Fruit fly (Drosophila melanogaster) whole organism, wandering third instar larva: ENCODE results near the gene CG5641.

ENCODE experiments used
- Abd-B ChIP-seq: fragments of >200 bp; optimal IDR thresholded peaks from 2 replicates; lab custom pipeline; 2017; ENCODE audit warnings: missing biosample characterization, missing genetic modification characterization
- CG32264 ChIP-seq: fragments of 200-800 bp; sonication (Bioruptor generic); optimal IDR thresholded peaks from 2 replicates; lab custom pipeline; 2016; ENCODE audit warnings: missing biosample characterization, missing genetic modification characterization
- CrebA ChIP-seq: fragments of 200-800 bp; sonication (Bioruptor generic); optimal IDR thresholded peaks from 2 replicates; lab custom pipeline; 2016; ENCODE audit warnings: missing biosample characterization, mild to moderate bottlenecking, missing genetic modification characterization, borderline replicate concordance
- Dfd ChIP-seq: fragments of >200 bp; optimal IDR thresholded peaks from 2 replicates; lab custom pipeline; 2017; ENCODE audit warnings: missing biosample characterization, missing genetic modification characterization
- Dif ChIP-seq: fragments of 200-275, 200-300 bp; sonication (Bioruptor generic); optimal IDR thresholded peaks from 2 replicates; lab custom pipeline; 2018; ENCODE audit warnings: missing biosample characterization, missing genetic modification characterization; ENCODE audit not compliant: partially characterized antibody
- GATAd ChIP-seq: sonication (Bioruptor generic); optimal IDR thresholded peaks from 2 replicates; lab custom pipeline; 2016; ENCODE audit warnings: missing biosample characterization, missing genetic modification characterization
- Hnf4 ChIP-seq: fragments of 200-800 bp; sonication (Bioruptor generic); optimal IDR thresholded peaks from 2 replicates; lab custom pipeline; 2016; ENCODE audit warnings: missing biosample characterization, mild to moderate bottlenecking, missing genetic modification characterization
- Hr83 ChIP-seq: fragments of 200-300 bp; sonication (Bioruptor generic); optimal IDR thresholded peaks from 2 replicates; lab custom pipeline; 2016; ENCODE audit warnings: missing biosample characterization, mild to moderate bottlenecking, missing genetic modification characterization, moderate library complexity; ENCODE audit not compliant: poor library complexity, severe bottlenecking
- Jra ChIP-seq: sonication (Bioruptor generic); optimal IDR thresholded peaks from 2 replicates; lab custom pipeline; 2016; ENCODE audit warnings: missing biosample characterization, missing genetic modification characterization
- Myc ChIP-seq: fragments of >200 bp; optimal IDR thresholded peaks from 2 replicates; lab custom pipeline; 2017
- N ChIP-seq: fragments of >200 bp; optimal IDR thresholded peaks from 2 replicates; lab custom pipeline; 2018; ENCODE audit warnings: missing biosample characterization, missing external identifiers, missing genetic modification characterization
- Rel ChIP-seq, 2 experiments: fragments of 200-800 bp; sonication (Bioruptor generic) in 1 of 2; optimal IDR thresholded peaks; 2 replicates in 1 of 2; 3 replicates in 1 of 2; lab custom pipeline; 2016 to 2019; ENCODE audit warnings: mild to moderate bottlenecking in 2 of 2, missing biosample characterization in 2 of 2, missing genetic modification characterization in 2 of 2, moderate library complexity in 1 of 2
- Sp1 ChIP-seq: fragments of 200-800 bp; sonication (Bioruptor generic); optimal IDR thresholded peaks from 3 replicates; lab custom pipeline; 2019; ENCODE audit warnings: missing biosample characterization, mild to moderate bottlenecking, missing genetic modification characterization, moderate library complexity
- br ChIP-seq: fragments of 200-800 bp; sonication (Bioruptor generic); optimal IDR thresholded peaks from 2 replicates; lab custom pipeline; 2016; ENCODE audit warnings: missing biosample characterization, missing genetic modification characterization
- brk ChIP-seq: fragments of 200-800 bp; sonication (Bioruptor generic); optimal IDR thresholded peaks from 2 replicates; lab custom pipeline; 2016; ENCODE audit warnings: missing biosample characterization, mild to moderate bottlenecking, missing genetic modification characterization
- dl ChIP-seq, 2 experiments: fragments of 175-275, 200-275 bp in 1 of 2; fragments of 200-275 bp in 1 of 2; sonication (Bioruptor generic); optimal IDR thresholded peaks; lab custom pipeline; 2018; ENCODE audit warnings: mild to moderate bottlenecking in 2 of 2, missing biosample characterization in 2 of 2, missing genetic modification characterization in 2 of 2, moderate library complexity in 2 of 2; ENCODE audit not compliant: partially characterized antibody in 2 of 2, insufficient read depth in 1 of 2
- dmrt93B ChIP-seq: fragments of 200-800 bp; sonication (Bioruptor generic); optimal IDR thresholded peaks from 2 replicates; lab custom pipeline; 2018; ENCODE audit warnings: missing biosample characterization, mild to moderate bottlenecking, missing genetic modification characterization
- dsf ChIP-seq: sonication (Bioruptor generic); optimal IDR thresholded peaks from 2 replicates; lab custom pipeline; 2016; ENCODE audit warnings: missing biosample characterization, missing genetic modification characterization, borderline replicate concordance
- foxo ChIP-seq, 2 experiments: fragments of 200-800 bp; sonication (Bioruptor generic); optimal IDR thresholded peaks; 2 replicates in 1 of 2; 3 replicates in 1 of 2; lab custom pipeline; 2016 to 2017; ENCODE audit warnings: missing biosample characterization in 2 of 2, missing genetic modification characterization in 2 of 2
- fru ChIP-seq: fragments of 200-800 bp; sonication (Bioruptor generic); optimal IDR thresholded peaks from 3 replicates; lab custom pipeline; 2016; ENCODE audit warnings: missing biosample characterization, mild to moderate bottlenecking, missing genetic modification characterization
- h ChIP-seq: fragments of 200-800 bp; sonication (Bioruptor generic); optimal IDR thresholded peaks from 3 replicates; lab custom pipeline; 2016; ENCODE audit warnings: missing biosample characterization, mild to moderate bottlenecking, missing genetic modification characterization
- jim ChIP-seq: fragments of 175-275, 200-325 bp; sonication (Bioruptor generic); optimal IDR thresholded peaks from 2 replicates; lab custom pipeline; 2016; ENCODE audit warnings: missing biosample characterization, mild to moderate bottlenecking, missing genetic modification characterization
- lola ChIP-seq: fragments of >200 bp; optimal IDR thresholded peaks from 2 replicates; lab custom pipeline; 2017; ENCODE audit warnings: missing biosample characterization, missing genetic modification characterization
- pan ChIP-seq: fragments of >200 bp; optimal IDR thresholded peaks from 2 replicates; lab custom pipeline; 2017
- psq ChIP-seq: fragments of 200-800 bp; sonication (Bioruptor generic); optimal IDR thresholded peaks from 3 replicates; lab custom pipeline; 2017; ENCODE audit warnings: missing biosample characterization, mild to moderate bottlenecking, missing genetic modification characterization, moderate library complexity
- rgr ChIP-seq: fragments of 200-800 bp; sonication (Bioruptor generic); optimal IDR thresholded peaks from 3 replicates; lab custom pipeline; 2016; ENCODE audit warnings: missing biosample characterization, mild to moderate bottlenecking, missing genetic modification characterization
- sage ChIP-seq: fragments of 200-800 bp; sonication (Bioruptor generic); optimal IDR thresholded peaks from 2 replicates; lab custom pipeline; 2016; ENCODE audit warnings: missing biosample characterization, mild to moderate bottlenecking, missing genetic modification characterization
- tai ChIP-seq: sonication (Bioruptor generic); optimal IDR thresholded peaks from 2 replicates; lab custom pipeline; 2016; ENCODE audit warnings: missing biosample characterization, missing genetic modification characterization
- usp ChIP-seq: fragments of >200 bp; optimal IDR thresholded peaks from 2 replicates; lab custom pipeline; 2017; ENCODE audit warnings: missing biosample characterization, missing genetic modification characterization
- woc ChIP-seq: sonication (Bioruptor generic); optimal IDR thresholded peaks from 2 replicates; lab custom pipeline; 2016; ENCODE audit warnings: missing biosample characterization, mild to moderate bottlenecking, missing genetic modification characterization

CG5641 gene

dm6 chr3R:12441008-12441606 is 12.0 kb upstream of the CG5641 start:
- TF ChIP-seq lola (GFP tag; lab: Kevin White, UChicago) (no peak), foxo (GFP tag; optimal IDR thresholded peaks at IDR 0.05; lab: Kevin White, UChicago) (peak in 1 of 2 experiments; percentile 16), Dif (GFP tag; lab: Kevin White, UChicago) (peak; percentile 11), Rel (GFP tag; optimal IDR thresholded peaks at IDR 0.05; lab: Kevin White, UChicago) (no peak), Rel (tag; optimal IDR thresholded peaks at IDR 0.05; lab: Kevin White, UChicago) (peak; percentile 95), Hnf4 (GFP tag; lab: Kevin White, UChicago) (peak; percentile 1), Hr83 (peak; percentile 55), dmrt93B (GFP tag; lab: Kevin White, UChicago) (no peak), h (GFP tag; lab: Kevin White, UChicago) (peak; percentile 63), rgr (GFP tag; lab: Kevin White, UChicago) (peak; percentile 60), Jra (GFP tag; lab: Kevin White, UChicago) (no peak), woc (GFP tag; lab: Kevin White, UChicago) (peak; percentile 19), fru (GFP tag; lab: Kevin White, UChicago) (peak; percentile 20), Sp1 (GFP tag; lab: Kevin White, UChicago) (peak; percentile 31)
- TF ChIP-seq, all 38 proteins: peak for 10

- TF ChIP-seq Jra (GFP tag; lab: Kevin White, UChicago): peak; percentile 34
- TF ChIP-seq brk: no peak
- TF ChIP-seq woc (GFP tag; lab: Kevin White, UChicago): peak; percentile 32
- TF ChIP-seq dsf (GFP tag; lab: Kevin White, UChicago): peak; percentile 34
- no peak for TF ChIP-seq CG32264 (GFP tag; lab: Kevin White, UChicago)
- TF ChIP-seq, all 38 proteins: peak for 3
Observed at dm6 chr3R:12439401-12440143, 10.5 kb upstream of the CG5641 start, which contains the start of gene Desat1. Gene Desat1 (plus strand): TSS chr3R:12439600.

DNA sequence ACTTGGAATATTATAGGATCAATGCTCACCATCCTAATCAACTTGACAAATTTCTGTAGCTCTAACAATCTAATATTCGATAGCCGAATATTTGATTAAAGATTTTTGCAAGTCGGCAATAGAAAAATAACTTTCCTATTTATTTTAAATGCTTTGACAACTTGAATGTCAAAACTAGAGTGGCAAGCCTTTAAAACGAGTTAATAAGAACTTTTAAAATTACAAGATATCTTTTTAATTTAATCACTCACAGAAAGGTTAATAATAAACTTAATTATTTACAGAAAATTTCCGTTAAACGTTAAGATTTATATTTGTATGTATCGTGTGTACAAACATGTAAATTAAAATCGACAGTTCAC is 9.9 kb upstream of the CG5641 start, which contains the start of the genes CG17207 and CG46427:
TSS of gene CG17207 (minus strand) at position 101 of the 362 bp plus-strand sequence.
TSS of gene CG46427 (minus strand) at position 101 of the 362 bp plus-strand sequence.
- no peak for TF ChIP-seq tai (GFP tag; lab: Kevin White, UChicago)
- no peak for TF ChIP-seq Myc
- no peak for TF ChIP-seq psq (GFP tag; lab: Kevin White, UChicago)
- no peak for TF ChIP-seq dsf (GFP tag; lab: Kevin White, UChicago)
- no peak for TF ChIP-seq usp
- no peak for TF ChIP-seq h (GFP tag; lab: Kevin White, UChicago)
- TF ChIP-seq Abd-B (GFP tag; lab: Kevin White, UChicago): no peak
- no peak for TF ChIP-seq CG32264 (GFP tag; lab: Kevin White, UChicago)
- TF ChIP-seq pan (lab: Kevin White, UChicago): no peak
- no peak for TF ChIP-seq Rel (GFP tag; optimal IDR thresholded peaks at IDR 0.05; lab: Kevin White, UChicago)
- TF ChIP-seq Rel (tag; optimal IDR thresholded peaks at IDR 0.05; lab: Kevin White, UChicago): no peak
- no peak for TF ChIP-seq Jra (GFP tag; lab: Kevin White, UChicago)
- no peak for TF ChIP-seq woc (GFP tag; lab: Kevin White, UChicago)
- TF ChIP-seq Dfd (GFP tag; lab: Kevin White, UChicago): no peak
- no peak for TF ChIP-seq lola (GFP tag; lab: Kevin White, UChicago)
- no peak for TF ChIP-seq N (GFP tag; lab: Kevin White, UChicago)
- TF ChIP-seq GATAd (GFP tag; lab: Kevin White, UChicago): no peak
- no peak for TF ChIP-seq CrebA
- TF ChIP-seq Hr83: no peak
- TF ChIP-seq sage: no peak
- no peak for TF ChIP-seq rgr (GFP tag; lab: Kevin White, UChicago)

- TF ChIP-seq h (GFP tag; lab: Kevin White, UChicago) (no peak), pan (lab: Kevin White, UChicago) (no peak), dsf (GFP tag; lab: Kevin White, UChicago) (no peak), Hnf4 (GFP tag; lab: Kevin White, UChicago) (no peak), Myc (no peak), CrebA (no peak), br (GFP tag; lab: Kevin White, UChicago) (no peak), jim (GFP tag; lab: Kevin White, UChicago) (no peak), brk (no peak), dl (GFP tag; optimal IDR thresholded peaks at IDR 0.05; lab: Kevin White, UChicago; ENCODE audit: insufficient read depth in 1 of 2, partially characterized antibody in 2 of 2) (no peak), woc (GFP tag; lab: Kevin White, UChicago) (no peak), sage (no peak), fru (GFP tag; lab: Kevin White, UChicago) (no peak), CG32264 (GFP tag; lab: Kevin White, UChicago) (no peak), Rel (GFP tag; optimal IDR thresholded peaks at IDR 0.05; lab: Kevin White, UChicago) (no peak), Rel (tag; optimal IDR thresholded peaks at IDR 0.05; lab: Kevin White, UChicago) (no peak)
Observed at dm6 chr3R:12435948-12436347, 6.9 kb upstream of the CG5641 start, which contains the start of gene Desat2. Gene Desat2 (plus strand): TSS chr3R:12436248.
